Worm (Caenorhabditis elegans) whole organism, L1 larva: ENCODE measurements around the gene srbc-71.

Experiments used
- ceh-90 ChIP-seq: sonication (generic microtip); optimal IDR thresholded peaks from 2 replicates; lab custom pipeline; 2016; ENCODE audit warnings: missing genetic modification characterization, missing compliant biosample characterization
- egl-27 ChIP-seq, 2 experiments: fragments of 150-350 bp in 1 of 2; sonication (generic microtip); optimal IDR thresholded peaks; 3 replicates each; lab custom pipeline; 2017 to 2018; ENCODE audit warnings: missing biosample characterization in 2 of 2, missing genetic modification characterization in 2 of 2, missing genetic modification reagents in 2 of 2
- jun-1 ChIP-seq: fragments of 150-350 bp; optimal IDR thresholded peaks from 2 replicates; lab custom pipeline; 2014; ENCODE audit warnings: missing biosample characterization, missing genetic modification reagents, missing genetic modification characterization
- nhr-237 ChIP-seq: fragments of 150-350 bp; optimal IDR thresholded peaks from 2 replicates; lab custom pipeline; 2014; ENCODE audit warnings: missing biosample characterization, missing genetic modification characterization
- pag-3 ChIP-seq: sonication (generic microtip); optimal IDR thresholded peaks from 2 replicates; lab custom pipeline; 2017; ENCODE audit warnings: missing genetic modification characterization, mild to moderate bottlenecking, missing compliant biosample characterization, antibody characterized with exemption, borderline replicate concordance; ENCODE audit not compliant: insufficient read depth

- TF ChIP-seq nhr-237 (tag; lab: Kevin White, UChicago) (no peak), pag-3 (no peak), ceh-90 (no peak), jun-1 (tag; lab: Kevin White, UChicago) (no peak), egl-27 (tag; optimal IDR thresholded peaks at IDR 0.05; lab: Kevin White, UChicago) (no peak)
Observed at ce11 chrIV:4262993-4263392, 37.2 kb upstream of the srbc-71 start, which contains the start of gene col-33.
